Worm (Caenorhabditis elegans): ENCODE measurements around the gene tpk-1.

Gene tpk-1

DNA sequence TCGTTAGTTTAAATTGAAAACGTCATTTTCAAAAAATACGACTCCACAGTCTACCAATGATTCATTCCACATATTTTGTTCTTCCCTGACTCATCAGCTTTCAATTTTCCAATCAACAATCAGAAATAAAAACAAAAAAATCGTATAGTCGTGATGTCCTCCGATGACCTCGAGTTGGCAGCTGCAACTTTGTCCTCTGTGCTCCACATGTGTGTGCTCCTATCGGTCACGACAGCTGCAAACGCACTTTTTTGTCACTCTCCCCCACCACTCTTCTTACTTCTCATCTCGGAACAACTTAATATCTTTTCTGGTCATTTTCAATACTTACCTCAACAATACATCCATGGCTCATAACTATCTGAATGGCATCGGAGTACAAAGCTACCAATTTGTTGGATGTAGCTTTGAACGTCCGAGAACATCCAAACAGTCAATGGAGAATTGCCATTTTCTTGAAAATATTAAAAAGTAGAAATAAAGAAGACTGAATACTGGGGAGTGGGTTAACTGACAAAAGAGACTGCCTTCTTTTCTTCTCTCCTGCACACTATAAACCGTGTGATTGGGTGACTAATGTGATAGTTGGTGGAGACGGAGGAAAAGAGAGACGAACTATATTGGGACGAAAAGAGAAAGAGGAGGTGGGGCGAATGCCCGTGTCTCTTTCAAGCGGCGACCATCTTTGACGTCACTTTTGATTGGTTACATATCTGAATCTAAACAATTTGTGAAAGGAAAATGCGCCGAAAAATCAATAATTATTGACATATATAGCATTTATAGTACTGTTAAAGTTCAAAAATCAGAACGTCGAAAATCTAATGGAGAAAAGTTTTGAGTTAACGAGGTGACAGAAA lies 44.7 kb upstream of the tpk-1 start:
- TF ChIP-seq blmp-1 (tag; optimal IDR thresholded peaks at IDR 0.05) (peak; percentile 91), elt-3 (tag; optimal IDR thresholded peaks at IDR 0.05) (peak in 1 of 6 experiments; percentile 75), C34B4.2 (tag; optimal IDR thresholded peaks at IDR 0.05) (no peak), xbp-1 (tag; optimal IDR thresholded peaks at IDR 0.05) (peak; percentile 10), fos-1 (tag; optimal IDR thresholded peaks at IDR 0.05) (no peak), sptf-1 (tag; optimal IDR thresholded peaks at IDR 0.05) (no peak), grh-1 (GFP tag; IDR thresholded peaks at IDR 0.05) (no peak), skn-1 (tag; optimal IDR thresholded peaks at IDR 0.05) (peak; percentile 8), lin-35 (GFP tag; optimal IDR thresholded peaks at IDR 0.05) (peak in 1 of 2 experiments; percentile 61), Y116A8C.19 (tag; optimal IDR thresholded peaks at IDR 0.05; ENCODE audit: borderline replicate concordance) (no peak), lsy-2 (tag; optimal IDR thresholded peaks at IDR 0.05) (peak; percentile 6 to 13), lin-14 (GFP tag; optimal IDR thresholded peaks at IDR 0.05) (peak; percentile 49), jun-1 (tag; optimal IDR thresholded peaks at IDR 0.05) (peak; percentile 10), mdl-1 (tag; optimal IDR thresholded peaks at IDR 0.05) (peak in 1 of 2 experiments; percentile 45), ama-1 (optimal IDR thresholded peaks at IDR 0.05) (peak; percentile 80), C16A3.4 (tag; optimal IDR thresholded peaks at IDR 0.05) (peak; percentile 4), nhr-76 (tag; optimal IDR thresholded peaks at IDR 0.05) (no peak), efl-1 (optimal IDR thresholded peaks at IDR 0.05) (no peak), efl-1 (GFP tag; optimal IDR thresholded peaks at IDR 0.05 in 1 of 2) (peak in 1 of 2 experiments; percentile 73), nhr-71 (tag; optimal IDR thresholded peaks at IDR 0.05) (peak; percentile 16), vab-15 (tag; optimal IDR thresholded peaks at IDR 0.05) (peak; percentile 5), nhr-20 (tag; optimal IDR thresholded peaks at IDR 0.05) (peak; percentile 62), unc-130 (tag; optimal IDR thresholded peaks at IDR 0.05) (peak; percentile 2), rnt-1 (tag; optimal IDR thresholded peaks at IDR 0.05) (peak; percentile 44), nhr-85 (tag) (peak; percentile 81), mep-1 (tag; optimal IDR thresholded peaks at IDR 0.05) (peak; percentile 33)

DNA sequence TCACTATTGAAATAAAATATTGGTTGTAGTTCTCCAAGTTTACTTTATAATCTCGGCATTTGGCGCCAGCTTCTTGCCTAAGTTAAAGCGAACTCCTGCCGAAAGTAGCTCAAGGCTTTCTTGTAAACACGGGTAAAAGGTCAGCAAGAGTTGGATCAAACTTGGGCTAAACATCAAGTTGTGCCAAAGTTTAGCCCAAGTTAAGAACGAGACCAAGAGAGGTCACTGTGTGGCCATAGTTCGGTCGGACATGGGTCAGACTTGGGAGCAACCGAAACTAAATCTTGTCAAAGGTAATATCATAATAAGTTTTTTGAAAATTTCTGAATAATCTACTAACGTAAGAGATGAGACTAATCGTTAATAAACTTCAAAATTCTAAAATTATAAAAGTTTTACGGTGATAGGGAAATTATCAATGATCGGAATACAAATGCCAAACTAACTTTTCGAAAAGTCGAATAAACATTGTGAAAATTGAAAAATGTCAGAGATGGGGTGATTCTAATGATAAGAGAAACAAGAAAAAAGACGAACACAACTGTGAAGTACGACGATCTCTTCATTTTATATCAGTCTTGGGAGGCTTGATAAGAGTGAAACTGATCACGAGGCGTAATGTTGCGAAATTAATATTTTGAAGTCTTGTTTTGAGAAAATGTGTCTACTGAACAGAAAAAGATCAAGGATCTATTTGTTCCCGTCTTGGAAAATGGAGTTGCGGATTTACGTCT lies 43.9 kb upstream of the tpk-1 start:
- TF ChIP-seq zip-4 (GFP tag; optimal IDR thresholded peaks at IDR 0.05) (peak; percentile 44), lin-14 (GFP tag; optimal IDR thresholded peaks at IDR 0.05) (peak; percentile 74), pqm-1 (tag; optimal IDR thresholded peaks at IDR 0.05) (peak; percentile 77), nhr-77 (tag; optimal IDR thresholded peaks at IDR 0.05) (no peak), efl-1 (optimal IDR thresholded peaks at IDR 0.05) (no peak), efl-1 (GFP tag; optimal IDR thresholded peaks at IDR 0.05 in 1 of 2) (peak; percentile 5 to 86), irx-1 (tag; optimal IDR thresholded peaks at IDR 0.05) (no peak), mep-1 (tag; optimal IDR thresholded peaks at IDR 0.05) (peak; percentile 6), mdl-1 (tag; optimal IDR thresholded peaks at IDR 0.05) (peak in 1 of 2 experiments; percentile 6), snu-23 (GFP tag; optimal IDR thresholded peaks at IDR 0.05) (peak; percentile 42), lir-3 (tag; optimal IDR thresholded peaks at IDR 0.05; ENCODE audit: poor library complexity) (peak; percentile 7), nhr-85 (tag) (peak; percentile 82), elt-3 (tag; optimal IDR thresholded peaks at IDR 0.05) (peak in 5 of 6 experiments; percentile 57 to 90 (median 70)), unc-30 (tag; optimal IDR thresholded peaks at IDR 0.05) (no peak), ceh-8 (GFP tag; optimal IDR thresholded peaks at IDR 0.05) (no peak), blmp-1 (tag; optimal IDR thresholded peaks at IDR 0.05) (peak; percentile 87), dpl-1 (GFP tag; optimal IDR thresholded peaks at IDR 0.05) (peak in 2 of 3 experiments; percentile 2 to 18), nhr-71 (tag; optimal IDR thresholded peaks at IDR 0.05) (peak; percentile 69), hpl-2 (GFP tag; optimal IDR thresholded peaks at IDR 0.05) (peak; percentile 39), lin-35 (GFP tag; optimal IDR thresholded peaks at IDR 0.05) (peak in 1 of 2 experiments; percentile 70), aly-2 (tag; optimal IDR thresholded peaks at IDR 0.05) (no peak), nhr-19 (GFP tag; conservative IDR thresholded peaks at IDR 0.05) (peak; percentile 24; the same call in 1 of the 2 replicates), elt-2 (tag; optimal IDR thresholded peaks at IDR 0.05) (peak; percentile 88), nhr-90 (tag; optimal IDR thresholded peaks at IDR 0.05; ENCODE audit: poor library complexity) (peak; percentile 40), nhr-84 (tag; optimal IDR thresholded peaks at IDR 0.05) (no peak), nhr-20 (tag; optimal IDR thresholded peaks at IDR 0.05) (peak; percentile 74), ceh-63 (GFP tag; optimal IDR thresholded peaks at IDR 0.05) (no peak), grh-1 (GFP tag; IDR thresholded peaks at IDR 0.05) (no peak), lsy-2 (tag; optimal IDR thresholded peaks at IDR 0.05) (peak; percentile 8 to 49), skn-1 (tag; optimal IDR thresholded peaks at IDR 0.05) (peak; percentile 46)

Measured in whole organism, L1 larva.